Worm (Caenorhabditis elegans) whole organism, L3 larva: ENCODE data around the gene mpst-3.
A peak's percentile ranks its signal among the peaks of the same experiment; 100 is the strongest.

ENCODE experiments used
- ceh-28 ChIP-seq: fragments of 150-350 bp; optimal IDR thresholded peaks from 2 replicates; lab custom pipeline; 2014; ENCODE audit warnings: missing biosample characterization, missing genetic modification reagents, missing genetic modification characterization
- fkh-10 ChIP-seq: sonication (generic microtip); optimal IDR thresholded peaks from 2 replicates; lab custom pipeline; 2017; ENCODE audit warnings: missing biosample characterization, missing genetic modification reagents, missing genetic modification characterization
- hmg-11 ChIP-seq: sonication (generic microtip); optimal IDR thresholded peaks from 2 replicates; lab custom pipeline; 2016; ENCODE audit warnings: missing genetic modification characterization, missing compliant biosample characterization
- lin-39 ChIP-seq: fragments of 150-350 bp; optimal IDR thresholded peaks from 2 replicates; lab custom pipeline; 2018; ENCODE audit warnings: missing biosample characterization, missing genetic modification reagents, missing genetic modification characterization
- mml-1 ChIP-seq: fragments of 150-350 bp; sonication (generic microtip); optimal IDR thresholded peaks from 3 replicates; lab custom pipeline; 2014; ENCODE audit warnings: missing biosample characterization, missing genetic modification characterization
- pha-4 ChIP-seq: fragments of 150-350 bp; optimal IDR thresholded peaks from 2 replicates; lab custom pipeline; 2014; ENCODE audit warnings: missing biosample characterization, missing genetic modification reagents, missing genetic modification characterization
- sea-2 ChIP-seq: fragments of 150-350 bp; sonication (generic microtip); optimal IDR thresholded peaks from 4 replicates; lab custom pipeline; 2014; ENCODE audit warnings: missing biosample characterization, missing genetic modification reagents, missing genetic modification characterization
- zag-1 ChIP-seq: fragments of 150-350 bp; optimal IDR thresholded peaks from 2 replicates; lab custom pipeline; 2014; ENCODE audit warnings: missing biosample characterization, missing genetic modification characterization

The mpst-3 gene

DNA sequence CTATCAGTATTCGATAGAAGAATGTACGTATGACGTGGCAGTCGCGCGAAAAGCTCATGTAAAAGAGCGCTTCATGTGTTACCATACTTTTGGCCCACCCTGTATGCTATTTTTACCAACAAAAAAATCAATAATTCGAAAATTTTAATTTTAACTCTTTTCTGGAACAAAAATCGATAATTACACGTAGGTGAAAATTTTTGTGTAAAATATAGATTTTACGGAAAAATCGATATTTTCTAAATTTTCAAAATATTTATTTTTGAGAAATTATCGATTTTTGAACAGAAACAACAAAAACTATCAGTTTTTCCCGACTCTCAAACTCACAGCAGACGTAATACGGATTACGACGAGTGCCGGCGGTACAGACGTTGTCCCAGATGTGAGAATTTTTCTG, 49.7 kb downstream of the mpst-3 start:
- TF ChIP-seq zag-1 (tag; lab: Kevin White, UChicago) (no peak), sea-2 (GFP tag; lab: Kevin White, UChicago) (no peak), ceh-28 (tag; lab: Kevin White, UChicago) (peak; percentile 46)
- TF ChIP-seq, all 47 proteins: peak for 1

DNA sequence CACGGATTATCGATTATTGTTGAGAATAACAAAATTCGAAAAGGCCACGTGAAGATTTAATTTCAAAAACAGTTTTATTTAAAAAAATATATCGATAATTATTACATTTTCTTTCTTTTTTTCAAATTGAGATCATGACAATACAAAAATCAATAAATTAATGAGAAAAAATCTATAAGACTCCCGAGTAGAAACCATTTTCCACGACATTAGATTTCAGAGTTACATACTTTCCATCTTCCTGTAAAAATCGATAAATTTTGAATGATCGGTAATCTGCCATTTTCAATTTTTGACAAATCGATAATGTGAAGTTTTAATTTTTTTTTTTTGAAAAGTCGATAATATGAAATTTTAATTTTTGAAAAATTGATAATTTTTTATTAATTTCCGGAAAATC, 50.2 kb downstream of the mpst-3 start, which contains the start of gene C30G7.3:
Gene C30G7.3, minus strand, starts transcription at position 8 of the 400 bp plus-strand sequence.
- TF ChIP-seq ceh-28 (tag; lab: Kevin White, UChicago) (peak; percentile 65), lin-39 (tag; lab: Kevin White, UChicago) (no peak)

DNA sequence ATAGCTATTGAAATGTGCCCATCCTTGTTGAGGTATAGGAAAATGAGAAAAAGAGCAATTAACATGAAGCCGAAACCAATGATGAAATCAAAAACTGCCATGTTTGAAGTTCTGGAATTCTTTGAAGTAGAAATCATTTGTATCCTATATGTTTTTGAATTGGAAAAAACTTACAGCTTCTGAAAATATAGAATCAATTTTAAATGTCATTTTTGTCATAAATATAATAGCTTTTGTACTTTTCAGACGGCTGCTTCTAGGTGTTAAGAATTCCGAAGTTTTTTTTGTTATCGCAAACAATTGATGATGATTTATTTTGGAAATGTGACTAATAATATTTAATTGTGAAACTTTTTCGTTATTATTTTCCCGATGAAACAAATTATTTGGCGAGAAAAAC, 51.6 kb downstream of the mpst-3 start, which contains the start of gene C30G7.4:
Gene C30G7.4, minus strand, starts transcription at position 101 of the 400 bp plus-strand sequence.
- TF ChIP-seq mml-1 (tag; lab: Kevin White, UChicago): no peak
- TF ChIP-seq, all 47 proteins: peak for 0

DNA sequence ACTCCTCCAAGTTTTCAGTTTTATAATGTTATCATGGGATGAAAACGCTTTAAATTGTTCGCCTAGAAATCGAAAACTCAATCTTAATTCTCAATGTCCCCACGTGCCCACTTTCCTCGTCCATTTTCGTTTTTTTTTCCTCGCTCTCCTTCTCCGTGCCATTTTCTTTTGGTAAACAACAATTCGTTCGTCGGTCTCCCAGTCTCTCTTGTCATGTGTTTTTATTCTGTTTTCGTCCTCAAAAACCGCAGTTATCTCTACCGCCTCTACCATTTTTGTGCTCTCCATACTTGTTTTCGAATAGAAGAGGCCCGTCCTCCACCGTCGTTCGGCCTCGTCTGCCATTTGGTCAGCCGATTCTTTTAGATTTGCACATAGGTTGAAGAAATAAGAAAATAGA, 53.1 kb downstream of the mpst-3 start:
- TF ChIP-seq pha-4 (tag; lab: Kevin White, UChicago) (peak; percentile 86), lin-39 (tag; lab: Kevin White, UChicago) (peak; percentile 61), fkh-10 (no peak), hmg-11 (tag; lab: Kevin White, UChicago) (peak; percentile 2)
